Fruit fly (Drosophila melanogaster): ENCODE measurements around the gene SelT.

DNA sequence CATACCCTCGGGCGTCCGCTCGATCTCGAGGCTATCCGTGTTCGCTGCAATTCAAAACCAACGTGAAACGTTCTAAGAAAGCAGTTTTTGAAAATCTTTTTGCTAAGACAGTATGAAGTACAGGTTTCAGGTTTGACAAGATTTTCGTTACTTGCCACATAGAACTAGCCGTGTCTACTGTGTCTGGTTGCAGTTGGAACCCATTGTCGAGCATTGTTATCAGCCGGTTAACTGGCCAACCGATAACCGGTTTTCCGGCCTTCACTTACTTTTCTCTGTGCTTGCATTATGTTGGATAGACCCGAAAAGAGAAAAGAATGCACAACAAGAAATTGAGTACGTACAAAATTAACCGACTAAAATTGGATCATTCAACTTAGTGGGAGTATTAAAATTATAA lies 39.3 kb downstream of the SelT start:
- TF ChIP-seq Crg-1 (GFP tag; optimal IDR thresholded peaks at IDR 0.05) = no peak
- TF ChIP-seq CG33017 (tag; optimal IDR thresholded peaks at IDR 0.05) = no peak
- no peak for TF ChIP-seq CG12768 (GFP tag; optimal IDR thresholded peaks at IDR 0.05)
- TF ChIP-seq CG7045 (GFP tag; optimal IDR thresholded peaks at IDR 0.05) = no peak
- TF ChIP-seq CG7101 (tag; optimal IDR thresholded peaks at IDR 0.05) = no peak
- TF ChIP-seq ovo (GFP tag; optimal IDR thresholded peaks at IDR 0.05) = no peak
- TF ChIP-seq CG14711 (tag; optimal IDR thresholded peaks at IDR 0.05) = no peak
- TF ChIP-seq kay (GFP tag; ENCODE audit: borderline replicate concordance) = no peak
- no peak for TF ChIP-seq cic (GFP tag; optimal IDR thresholded peaks at IDR 0.05)
- no peak for TF ChIP-seq toe (GFP tag; optimal IDR thresholded peaks at IDR 0.05)
- TF ChIP-seq pad (GFP tag; optimal IDR thresholded peaks at IDR 0.05) = no peak
- no peak for TF ChIP-seq Hr96 (GFP tag; optimal IDR thresholded peaks at IDR 0.05)
- TF ChIP-seq Mnt (GFP tag; optimal IDR thresholded peaks at IDR 0.05) = no peak
- no peak for TF ChIP-seq CG1620 (GFP tag; optimal IDR thresholded peaks at IDR 0.05)
